Fruit fly (Drosophila melanogaster) whole organism, wandering third instar larva: Measurements from ENCODE around the gene Uro.

ENCODE experiments used
- CG32264 ChIP-seq: fragments of 200-800 bp; sonication (Bioruptor generic); optimal IDR thresholded peaks from 2 replicates; lab custom pipeline; 2016; ENCODE audit warnings: missing biosample characterization, missing genetic modification characterization
- CG9705 ChIP-seq: fragments of 200-800 bp; sonication (Bioruptor generic); optimal IDR thresholded peaks from 2 replicates; lab custom pipeline; 2018; ENCODE audit warnings: missing biosample characterization, mild to moderate bottlenecking, missing genetic modification characterization
- CrebA ChIP-seq: fragments of 200-800 bp; sonication (Bioruptor generic); optimal IDR thresholded peaks from 2 replicates; lab custom pipeline; 2016; ENCODE audit warnings: missing biosample characterization, mild to moderate bottlenecking, missing genetic modification characterization, borderline replicate concordance
- Dfd ChIP-seq: fragments of >200 bp; optimal IDR thresholded peaks from 2 replicates; lab custom pipeline; 2017; ENCODE audit warnings: missing biosample characterization, missing genetic modification characterization
- Dif ChIP-seq: fragments of 200-275, 200-300 bp; sonication (Bioruptor generic); optimal IDR thresholded peaks from 2 replicates; lab custom pipeline; 2018; ENCODE audit warnings: missing biosample characterization, missing genetic modification characterization; ENCODE audit not compliant: partially characterized antibody
- GATAd ChIP-seq: sonication (Bioruptor generic); optimal IDR thresholded peaks from 2 replicates; lab custom pipeline; 2016; ENCODE audit warnings: missing biosample characterization, missing genetic modification characterization
- HLH106 ChIP-seq: fragments of 200-800 bp; optimal IDR thresholded peaks from 3 replicates; lab custom pipeline; 2019; ENCODE audit warnings: missing biosample characterization, mild to moderate bottlenecking, missing genetic modification characterization, moderate library complexity
- Hnf4 ChIP-seq: fragments of 200-800 bp; sonication (Bioruptor generic); optimal IDR thresholded peaks from 2 replicates; lab custom pipeline; 2016; ENCODE audit warnings: missing biosample characterization, mild to moderate bottlenecking, missing genetic modification characterization
- Hr78 ChIP-seq: fragments of >200 bp; optimal IDR thresholded peaks from 2 replicates; lab custom pipeline; 2017; ENCODE audit warnings: missing biosample characterization, missing genetic modification characterization
- Hr83 ChIP-seq: fragments of 200-300 bp; sonication (Bioruptor generic); optimal IDR thresholded peaks from 2 replicates; lab custom pipeline; 2016; ENCODE audit warnings: missing biosample characterization, mild to moderate bottlenecking, missing genetic modification characterization, moderate library complexity; ENCODE audit not compliant: poor library complexity, severe bottlenecking
- Jra ChIP-seq: sonication (Bioruptor generic); optimal IDR thresholded peaks from 2 replicates; lab custom pipeline; 2016; ENCODE audit warnings: missing biosample characterization, missing genetic modification characterization
- Mio ChIP-seq: sonication (Bioruptor generic); optimal IDR thresholded peaks from 2 replicates; lab custom pipeline; 2016; ENCODE audit warnings: missing biosample characterization, missing genetic modification characterization
- Myc ChIP-seq: fragments of >200 bp; optimal IDR thresholded peaks from 2 replicates; lab custom pipeline; 2017
- N ChIP-seq: fragments of >200 bp; optimal IDR thresholded peaks from 2 replicates; lab custom pipeline; 2018; ENCODE audit warnings: missing biosample characterization, missing external identifiers, missing genetic modification characterization
- OdsH ChIP-seq: fragments of 200-800 bp; sonication (Bioruptor generic); optimal IDR thresholded peaks from 2 replicates; lab custom pipeline; 2016; ENCODE audit warnings: missing biosample characterization, mild to moderate bottlenecking, missing genetic modification characterization
- Rel ChIP-seq, 2 experiments: fragments of 200-800 bp; sonication (Bioruptor generic) in 1 of 2; optimal IDR thresholded peaks; 2 replicates in 1 of 2; 3 replicates in 1 of 2; lab custom pipeline; 2016 to 2019; ENCODE audit warnings: mild to moderate bottlenecking in 2 of 2, missing biosample characterization in 2 of 2, missing genetic modification characterization in 2 of 2, moderate library complexity in 1 of 2
- Sp1 ChIP-seq: fragments of 200-800 bp; sonication (Bioruptor generic); optimal IDR thresholded peaks from 3 replicates; lab custom pipeline; 2019; ENCODE audit warnings: missing biosample characterization, mild to moderate bottlenecking, missing genetic modification characterization, moderate library complexity
- Vsx2 ChIP-seq: fragments of 200-300, 225-300 bp; sonication (Bioruptor generic); optimal IDR thresholded peaks from 2 replicates; lab custom pipeline; 2018; ENCODE audit warnings: missing biosample characterization, missing genetic modification characterization; ENCODE audit not compliant: partially characterized antibody
- br ChIP-seq: fragments of 200-800 bp; sonication (Bioruptor generic); optimal IDR thresholded peaks from 2 replicates; lab custom pipeline; 2016; ENCODE audit warnings: missing biosample characterization, missing genetic modification characterization
- brk ChIP-seq: fragments of 200-800 bp; sonication (Bioruptor generic); optimal IDR thresholded peaks from 2 replicates; lab custom pipeline; 2016; ENCODE audit warnings: missing biosample characterization, mild to moderate bottlenecking, missing genetic modification characterization
- dl ChIP-seq, 2 experiments: fragments of 175-275, 200-275 bp in 1 of 2; fragments of 200-275 bp in 1 of 2; sonication (Bioruptor generic); optimal IDR thresholded peaks; lab custom pipeline; 2018; ENCODE audit warnings: mild to moderate bottlenecking in 2 of 2, missing biosample characterization in 2 of 2, missing genetic modification characterization in 2 of 2, moderate library complexity in 2 of 2; ENCODE audit not compliant: partially characterized antibody in 2 of 2, insufficient read depth in 1 of 2
- dmrt93B ChIP-seq: fragments of 200-800 bp; sonication (Bioruptor generic); optimal IDR thresholded peaks from 2 replicates; lab custom pipeline; 2018; ENCODE audit warnings: missing biosample characterization, mild to moderate bottlenecking, missing genetic modification characterization
- dsf ChIP-seq: sonication (Bioruptor generic); optimal IDR thresholded peaks from 2 replicates; lab custom pipeline; 2016; ENCODE audit warnings: missing biosample characterization, missing genetic modification characterization, borderline replicate concordance
- ey ChIP-seq: fragments of 200-800 bp; sonication (Bioruptor generic); optimal IDR thresholded peaks from 2 replicates; lab custom pipeline; 2016; ENCODE audit warnings: missing biosample characterization, missing genetic modification characterization
- foxo ChIP-seq, 2 experiments: fragments of 200-800 bp; sonication (Bioruptor generic); optimal IDR thresholded peaks; 2 replicates in 1 of 2; 3 replicates in 1 of 2; lab custom pipeline; 2016 to 2017; ENCODE audit warnings: missing biosample characterization in 2 of 2, missing genetic modification characterization in 2 of 2
- fru ChIP-seq: fragments of 200-800 bp; sonication (Bioruptor generic); optimal IDR thresholded peaks from 3 replicates; lab custom pipeline; 2016; ENCODE audit warnings: missing biosample characterization, mild to moderate bottlenecking, missing genetic modification characterization
- h ChIP-seq: fragments of 200-800 bp; sonication (Bioruptor generic); optimal IDR thresholded peaks from 3 replicates; lab custom pipeline; 2016; ENCODE audit warnings: missing biosample characterization, mild to moderate bottlenecking, missing genetic modification characterization
- jim ChIP-seq: fragments of 175-275, 200-325 bp; sonication (Bioruptor generic); optimal IDR thresholded peaks from 2 replicates; lab custom pipeline; 2016; ENCODE audit warnings: missing biosample characterization, mild to moderate bottlenecking, missing genetic modification characterization
- lola ChIP-seq: fragments of >200 bp; optimal IDR thresholded peaks from 2 replicates; lab custom pipeline; 2017; ENCODE audit warnings: missing biosample characterization, missing genetic modification characterization
- pan ChIP-seq: fragments of >200 bp; optimal IDR thresholded peaks from 2 replicates; lab custom pipeline; 2017
- psq ChIP-seq: fragments of 200-800 bp; sonication (Bioruptor generic); optimal IDR thresholded peaks from 3 replicates; lab custom pipeline; 2017; ENCODE audit warnings: missing biosample characterization, mild to moderate bottlenecking, missing genetic modification characterization, moderate library complexity
- rgr ChIP-seq: fragments of 200-800 bp; sonication (Bioruptor generic); optimal IDR thresholded peaks from 3 replicates; lab custom pipeline; 2016; ENCODE audit warnings: missing biosample characterization, mild to moderate bottlenecking, missing genetic modification characterization
- sage ChIP-seq: fragments of 200-800 bp; sonication (Bioruptor generic); optimal IDR thresholded peaks from 2 replicates; lab custom pipeline; 2016; ENCODE audit warnings: missing biosample characterization, mild to moderate bottlenecking, missing genetic modification characterization
- tai ChIP-seq: sonication (Bioruptor generic); optimal IDR thresholded peaks from 2 replicates; lab custom pipeline; 2016; ENCODE audit warnings: missing biosample characterization, missing genetic modification characterization
- usp ChIP-seq: fragments of >200 bp; optimal IDR thresholded peaks from 2 replicates; lab custom pipeline; 2017; ENCODE audit warnings: missing biosample characterization, missing genetic modification characterization

Gene Uro

dm6 chr2L:7810519-7810918 lies 30.6 kb downstream of the Uro start, which contains the start of gene Cdc14:
TSS of gene Cdc14 (minus strand) at chr2L:7810703.
- TF ChIP-seq Dif (GFP tag; lab: Kevin White, UChicago) = no peak
- no peak for TF ChIP-seq jim (GFP tag; lab: Kevin White, UChicago)
- no peak for TF ChIP-seq h (GFP tag; lab: Kevin White, UChicago)
- peak; percentile 60 for TF ChIP-seq Hr83 (GFP tag; lab: Kevin White, UChicago)
- no peak for TF ChIP-seq dmrt93B (GFP tag; lab: Kevin White, UChicago)
- TF ChIP-seq N (GFP tag; lab: Kevin White, UChicago) = no peak
- no peak for TF ChIP-seq CG9705 (GFP tag; lab: Kevin White, UChicago)
- TF ChIP-seq OdsH = no peak
- no peak for TF ChIP-seq Jra
- no peak for TF ChIP-seq Myc
- peak; percentile 28 for TF ChIP-seq Vsx2 (GFP tag; lab: Kevin White, UChicago)
- TF ChIP-seq psq (GFP tag; lab: Kevin White, UChicago) = no peak
- no peak for TF ChIP-seq sage (GFP tag; lab: Kevin White, UChicago)
- TF ChIP-seq dl (GFP tag; optimal IDR thresholded peaks at IDR 0.05; lab: Kevin White, UChicago; ENCODE audit: insufficient read depth in 1 of 2, partially characterized antibody in 2 of 2) = no peak
- no peak for TF ChIP-seq dsf (GFP tag; lab: Kevin White, UChicago)
- TF ChIP-seq Rel (GFP tag; optimal IDR thresholded peaks at IDR 0.05; lab: Kevin White, UChicago) = no peak
- peak; percentile 59 for TF ChIP-seq Rel (tag; optimal IDR thresholded peaks at IDR 0.05; lab: Kevin White, UChicago)
- TF ChIP-seq Mio = no peak
- TF ChIP-seq pan (lab: Kevin White, UChicago) = no peak
- no peak for TF ChIP-seq usp (GFP tag; lab: Kevin White, UChicago)
- no peak for TF ChIP-seq tai (GFP tag; lab: Kevin White, UChicago)
- no peak for TF ChIP-seq lola
- no peak for TF ChIP-seq HLH106
- no peak for TF ChIP-seq CrebA
- TF ChIP-seq CG32264 (GFP tag; lab: Kevin White, UChicago) = no peak
- TF ChIP-seq Hr78 (GFP tag; lab: Kevin White, UChicago) = no peak
- peak; percentile 5 for TF ChIP-seq fru
- no peak for TF ChIP-seq Hnf4 (GFP tag; lab: Kevin White, UChicago)
- TF ChIP-seq ey (GFP tag; lab: Kevin White, UChicago) = no peak
- no peak for TF ChIP-seq rgr (GFP tag; lab: Kevin White, UChicago)
- peak; percentile 3 for TF ChIP-seq Sp1 (GFP tag; lab: Kevin White, UChicago)
- peak in 1 of 2 experiments; percentile 4 for TF ChIP-seq foxo (GFP tag; optimal IDR thresholded peaks at IDR 0.05; lab: Kevin White, UChicago)
- peak; percentile 6 for TF ChIP-seq br (GFP tag; lab: Kevin White, UChicago)
- no peak for TF ChIP-seq GATAd (GFP tag; lab: Kevin White, UChicago)
- TF ChIP-seq brk (GFP tag; lab: Kevin White, UChicago) = no peak
- no peak for TF ChIP-seq Dfd (GFP tag; lab: Kevin White, UChicago)
- TF ChIP-seq, all 38 proteins: peak for 7

dm6 chr2L:7811249-7812002 lies 31.5 kb downstream of the Uro start, which contains the start of gene LanB1:
TSS of gene LanB1 (plus strand) at chr2L:7811438.
- TF ChIP-seq Myc (no peak), Hr83 (GFP tag; lab: Kevin White, UChicago) (peak; percentile 48), ey (GFP tag; lab: Kevin White, UChicago) (no peak), psq (GFP tag; lab: Kevin White, UChicago) (peak; percentile 88), Sp1 (GFP tag; lab: Kevin White, UChicago) (peak; percentile 5), Rel (GFP tag; optimal IDR thresholded peaks at IDR 0.05; lab: Kevin White, UChicago) (no peak), Rel (tag; optimal IDR thresholded peaks at IDR 0.05; lab: Kevin White, UChicago) (peak; percentile 74), CrebA (no peak), foxo (GFP tag; optimal IDR thresholded peaks at IDR 0.05; lab: Kevin White, UChicago) (peak in 1 of 2 experiments; percentile 4), brk (GFP tag; lab: Kevin White, UChicago) (no peak), sage (GFP tag; lab: Kevin White, UChicago) (no peak), lola (no peak), Jra (no peak), Dif (GFP tag; lab: Kevin White, UChicago) (peak; percentile 36)
